Worm (Caenorhabditis elegans) whole organism, L4 larva: ENCODE results near the gene C06G1.1.

ENCODE experiments used
- F37D6.2 ChIP-seq: sonication (generic microtip); optimal IDR thresholded peaks from 2 replicates; lab custom pipeline; 2016; ENCODE audit warnings: mild to moderate bottlenecking, missing genetic modification characterization, missing compliant biosample characterization
- T20F7.1 ChIP-seq: fragments of 200-800 bp; sonication (Bioruptor generic); optimal IDR thresholded peaks from 2 replicates; lab custom pipeline; 2018; ENCODE audit warnings: mild to moderate bottlenecking, missing genetic modification characterization, missing compliant biosample characterization
- Y105C5A.15 ChIP-seq: fragments of 200-800 bp; sonication (Bioruptor generic); IDR thresholded peaks from 2 replicates; pipeline ENCODE4 v1.3.6; 2022; ENCODE audit warnings: missing genetic modification characterization, missing compliant biosample characterization
- Y48G9A.11 ChIP-seq: fragments of 200-800 bp; sonication (Bioruptor generic); IDR thresholded peaks from 2 replicates; pipeline ENCODE4 v1.3.6; 2022; ENCODE audit warnings: missing genetic modification reagents, missing genetic modification characterization, missing compliant biosample characterization
- ZK337.2 ChIP-seq: fragments of 200-800 bp; sonication (Bioruptor generic); IDR thresholded peaks from 2 replicates; pipeline ENCODE4 v1.3.6; 2022; ENCODE audit warnings: missing genetic modification reagents, missing genetic modification characterization, missing compliant biosample characterization
- arid-1 ChIP-seq: fragments of 200-800 bp; sonication (Bioruptor generic); conservative IDR thresholded peaks from 2 replicates; pipeline ENCODE4 v1.3.6; 2022; ENCODE audit warnings: missing genetic modification reagents, missing genetic modification characterization, missing compliant biosample characterization
- ceh-20 ChIP-seq: fragments of 200-800 bp; sonication (Bioruptor generic); IDR thresholded peaks from 2 replicates; pipeline ENCODE4 v1.3.6; 2022; ENCODE audit warnings: missing genetic modification reagents, missing genetic modification characterization, missing compliant biosample characterization
- ceh-44 ChIP-seq: fragments of 200-800 bp; sonication (Bioruptor generic); IDR thresholded peaks from 2 replicates; pipeline ENCODE4 v1.3.6; 2022; ENCODE audit warnings: missing genetic modification reagents, missing genetic modification characterization, missing compliant biosample characterization
- ceh-62 ChIP-seq: sonication (generic microtip); optimal IDR thresholded peaks from 2 replicates; lab custom pipeline; 2017; ENCODE audit warnings: missing biosample characterization, missing genetic modification characterization
- ceh-82 ChIP-seq: sonication (generic microtip); optimal IDR thresholded peaks from 2 replicates; lab custom pipeline; 2017; ENCODE audit warnings: missing biosample characterization, missing genetic modification characterization
- cey-2 ChIP-seq: sonication (generic microtip); optimal IDR thresholded peaks from 3 replicates; lab custom pipeline; 2017; ENCODE audit warnings: missing genetic modification characterization, mild to moderate bottlenecking, missing compliant biosample characterization, antibody characterized with exemption, borderline replicate concordance; ENCODE audit not compliant: insufficient read depth
- daf-16 ChIP-seq, 3 experiments: sonication (generic microtip); optimal IDR thresholded peaks; 2 replicates each; lab custom pipeline; 2016 to 2017; ENCODE audit warnings: missing genetic modification characterization in 3 of 3, missing genetic modification reagents in 3 of 3, mild to moderate bottlenecking in 2 of 3, missing compliant biosample characterization in 2 of 3, missing biosample characterization in 1 of 3, moderate library complexity in 1 of 3
- daf-8 ChIP-seq: fragments of 200-800 bp; sonication (Bioruptor generic); IDR thresholded peaks from 2 replicates; pipeline ENCODE4 v1.3.6; 2022; ENCODE audit warnings: missing genetic modification characterization, missing compliant biosample characterization
- dmd-6 ChIP-seq: fragments of 200-800 bp; sonication (Bioruptor generic); IDR thresholded peaks from 2 replicates; pipeline ENCODE4 v1.3.6; 2022; ENCODE audit warnings: missing genetic modification reagents, missing genetic modification characterization, missing compliant biosample characterization
- dmd-8 ChIP-seq: fragments of 200-800 bp; sonication (Bioruptor generic); IDR thresholded peaks from 2 replicates; pipeline ENCODE4 v1.3.6; 2022; ENCODE audit warnings: missing genetic modification characterization, missing compliant biosample characterization
- dve-1 ChIP-seq: sonication (generic microtip); optimal IDR thresholded peaks from 2 replicates; lab custom pipeline; 2017; ENCODE audit warnings: antibody characterized with exemption, mild to moderate bottlenecking, missing genetic modification characterization, missing compliant biosample characterization; ENCODE audit not compliant: insufficient read depth
- egl-43 ChIP-seq: fragments of 200-800 bp; sonication (Bioruptor generic); IDR thresholded peaks from 2 replicates; pipeline ENCODE4 v1.3.6; 2022; ENCODE audit warnings: missing genetic modification reagents, missing genetic modification characterization, missing compliant biosample characterization
- fkh-10 ChIP-seq: fragments of 150-350 bp; optimal IDR thresholded peaks from 2 replicates; lab custom pipeline; 2014; ENCODE audit warnings: missing biosample characterization, missing genetic modification reagents, missing genetic modification characterization
- fos-1 ChIP-seq: fragments of 150-350 bp; optimal IDR thresholded peaks from 2 replicates; lab custom pipeline; 2014; ENCODE audit warnings: missing biosample characterization, missing genetic modification characterization
- jun-1 ChIP-seq: fragments of 150-350 bp; optimal IDR thresholded peaks from 2 replicates; lab custom pipeline; 2014; ENCODE audit warnings: missing biosample characterization, missing genetic modification reagents, missing genetic modification characterization
- lim-7 ChIP-seq: fragments of 200-800 bp; sonication (Bioruptor generic); IDR thresholded peaks from 2 replicates; pipeline ENCODE4 v1.3.6; 2022; ENCODE audit warnings: missing genetic modification characterization, missing compliant biosample characterization
- lin-13 ChIP-seq: fragments of 150-350 bp; optimal IDR thresholded peaks from 2 replicates; lab custom pipeline; 2014; ENCODE audit warnings: missing biosample characterization, missing genetic modification reagents, missing genetic modification characterization
- lin-15B ChIP-seq: fragments of 150-350 bp; sonication (generic microtip); optimal IDR thresholded peaks from 3 replicates; lab custom pipeline; 2014; ENCODE audit warnings: missing biosample characterization, missing genetic modification characterization
- lin-38 ChIP-seq: fragments of 200-800 bp; sonication (Bioruptor generic); IDR thresholded peaks from 2 replicates; pipeline ENCODE4 v1.3.6; 2022; ENCODE audit warnings: missing genetic modification reagents, missing genetic modification characterization, missing compliant biosample characterization
- lsy-2 ChIP-seq, 2 experiments: fragments of 150-350 bp in 1 of 2; sonication (generic microtip) in 1 of 2; optimal IDR thresholded peaks; 2 replicates each; lab custom pipeline; 2014 to 2017; ENCODE audit warnings: missing biosample characterization in 2 of 2, missing genetic modification characterization in 2 of 2
- madf-5 ChIP-seq, 2 experiments: fragments of 200-800 bp; sonication (Bioruptor generic); IDR thresholded peaks; 2 replicates each; pipeline ENCODE4 v1.3.6; 2022; ENCODE audit warnings: missing compliant biosample characterization in 2 of 2, missing genetic modification characterization in 2 of 2
- mdl-1 ChIP-seq, 2 experiments: fragments of 150-350 bp in 1 of 2; sonication (generic microtip) in 1 of 2; optimal IDR thresholded peaks; 2 replicates each; lab custom pipeline; 2014 to 2017; ENCODE audit warnings: missing biosample characterization in 2 of 2, missing genetic modification characterization in 2 of 2
- mdt-29 ChIP-seq: fragments of 200-800 bp; sonication (Bioruptor generic); IDR thresholded peaks from 2 replicates; pipeline ENCODE4 v1.3.6; 2022; ENCODE audit warnings: missing genetic modification reagents, missing genetic modification characterization, missing compliant biosample characterization
- nhr-10 ChIP-seq: fragments of 150-350 bp; optimal IDR thresholded peaks from 2 replicates; lab custom pipeline; 2014; ENCODE audit warnings: missing biosample characterization, missing genetic modification characterization
- nhr-102 ChIP-seq: sonication (generic microtip); optimal IDR thresholded peaks from 2 replicates; lab custom pipeline; 2016; ENCODE audit warnings: mild to moderate bottlenecking, missing genetic modification characterization, moderate library complexity, missing compliant biosample characterization
- nhr-111 ChIP-seq: fragments of 200-800 bp; sonication (Bioruptor generic); optimal IDR thresholded peaks from 2 replicates; lab custom pipeline; 2018; ENCODE audit warnings: mild to moderate bottlenecking, missing genetic modification characterization, missing compliant biosample characterization
- nhr-237 ChIP-seq: sonication (generic microtip); optimal IDR thresholded peaks from 2 replicates; lab custom pipeline; 2017; ENCODE audit warnings: missing biosample characterization, missing genetic modification characterization
- nhr-41 ChIP-seq: fragments of 200-800 bp; sonication (Bioruptor generic); IDR thresholded peaks from 2 replicates; pipeline ENCODE4 v1.3.6; 2022; ENCODE audit warnings: missing genetic modification reagents, missing genetic modification characterization, missing compliant biosample characterization
- nhr-48 ChIP-seq: sonication (generic microtip); optimal IDR thresholded peaks from 2 replicates; lab custom pipeline; 2016; ENCODE audit warnings: mild to moderate bottlenecking, missing genetic modification characterization, missing compliant biosample characterization
- nhr-76 ChIP-seq: fragments of 150-350 bp; optimal IDR thresholded peaks from 2 replicates; lab custom pipeline; 2014; ENCODE audit warnings: missing biosample characterization, missing genetic modification characterization
- saeg-2 ChIP-seq: fragments of 200-800 bp; sonication (Bioruptor generic); IDR thresholded peaks from 2 replicates; pipeline ENCODE4 v1.3.6; 2022; ENCODE audit warnings: missing genetic modification reagents, missing genetic modification characterization, missing compliant biosample characterization
- snpc-1.2 ChIP-seq: fragments of 200-800 bp; sonication (Bioruptor generic); IDR thresholded peaks from 2 replicates; pipeline ENCODE4 v1.3.6; 2022; ENCODE audit warnings: missing genetic modification reagents, missing genetic modification characterization, missing compliant biosample characterization
- spr-1 ChIP-seq: sonication (generic microtip); optimal IDR thresholded peaks from 2 replicates; lab custom pipeline; 2016; ENCODE audit warnings: mild to moderate bottlenecking, missing genetic modification characterization, missing compliant biosample characterization
- tag-97 ChIP-seq: fragments of 200-800 bp; sonication (Bioruptor generic); IDR thresholded peaks from 2 replicates; pipeline ENCODE4 v1.3.6; 2022; ENCODE audit warnings: missing genetic modification characterization, missing compliant biosample characterization
- unc-130 ChIP-seq: sonication (generic microtip); optimal IDR thresholded peaks from 2 replicates; lab custom pipeline; 2016; ENCODE audit warnings: missing genetic modification reagents, missing genetic modification characterization, missing compliant biosample characterization
- unc-62 ChIP-seq, 3 experiments: fragments of 150-350 bp in 1 of 3; sonication (generic microtip); optimal IDR thresholded peaks in 2 of 3; peaks in 1 of 3; 1 replicate in 1 of 3; 2 replicates in 2 of 3; lab custom pipeline; 2014 to 2017; ENCODE audit warnings: missing biosample characterization in 3 of 3, missing genetic modification characterization in 3 of 3, missing genetic modification reagents in 3 of 3, missing genotype in 1 of 3
- zfp-2 ChIP-seq: sonication (generic microtip); optimal IDR thresholded peaks from 2 replicates; lab custom pipeline; 2016; ENCODE audit warnings: mild to moderate bottlenecking, missing genetic modification characterization, missing compliant biosample characterization
- zfp-3 ChIP-seq: fragments of 200-800 bp; sonication (Bioruptor generic); conservative IDR thresholded peaks from 2 replicates; pipeline ENCODE4 v1.3.6; 2022; ENCODE audit warnings: missing genetic modification reagents, missing genetic modification characterization, missing compliant biosample characterization
- zip-2 ChIP-seq: fragments of 150-350 bp; optimal IDR thresholded peaks from 2 replicates; lab custom pipeline; 2014; ENCODE audit warnings: missing biosample characterization, missing genetic modification characterization
- ztf-7 ChIP-seq: fragments of 150-350 bp; optimal IDR thresholded peaks from 2 replicates; lab custom pipeline; 2014; ENCODE audit warnings: missing biosample characterization, missing genetic modification characterization

C06G1.1 gene

ce11 chrX:16618129-16618525 is 15.0 kb upstream of the C06G1.1 start (continued):
- TF ChIP-seq daf-16 (GFP tag; optimal IDR thresholded peaks at IDR 0.05; lab: Kevin White, UChicago) (peak in 1 of 2 experiments; percentile 29), daf-16 (tag; optimal IDR thresholded peaks at IDR 0.05; lab: Kevin White, UChicago) (no peak), daf-8 (GFP tag; lab: Robert Waterston, UW) (no peak), nhr-48 (no peak), mdt-29 (GFP tag; lab: Robert Waterston, UW) (0 out of 2 replicates have a peak, but pooled peaks have one; percentile 13)
- TF ChIP-seq, all 104 proteins: peak for 18

- TF ChIP-seq cey-2 (tag; lab: Kevin White, UChicago), result no peak
- no peak for TF ChIP-seq madf-5 (GFP tag; IDR thresholded peaks at IDR 0.05; lab: Robert Waterston, UW)
- no peak for TF ChIP-seq mdt-29 (GFP tag; lab: Robert Waterston, UW)
- TF ChIP-seq snpc-1.2 (GFP tag; lab: Robert Waterston, UW), result no peak
- no peak for TF ChIP-seq unc-62 (GFP tag; optimal IDR thresholded peaks at IDR 0.05 in 1 of 2; lab: Kevin White, UChicago)
- no peak for TF ChIP-seq unc-62 (tag; optimal IDR thresholded peaks at IDR 0.05; lab: Kevin White, UChicago)
- no peak for TF ChIP-seq nhr-111 (GFP tag; lab: Kevin White, UChicago)
- TF ChIP-seq dmd-6 (GFP tag; lab: Robert Waterston, UW), result no peak
- TF ChIP-seq lim-7, result no peak
- TF ChIP-seq ceh-44, result no peak
- TF ChIP-seq ceh-62, result no peak
- no peak for TF ChIP-seq nhr-10
Measured at ce11 chrX:16618727-16619126, 14.4 kb upstream of the C06G1.1 start.

ce11 chrX:16619158-16619557 is 14.0 kb upstream of the C06G1.1 start:
- TF ChIP-seq lin-15B (tag; lab: Kevin White, UChicago), result no peak
- TF ChIP-seq Y105C5A.15 (GFP tag; lab: Robert Waterston, UW), result 0 out of 2 replicates have a peak, but pooled peaks have one; percentile 15
- TF ChIP-seq lin-13 (GFP tag; lab: Kevin White, UChicago), result peak; percentile 53
- peak; percentile 54 for TF ChIP-seq unc-130
- TF ChIP-seq dmd-6 (GFP tag; lab: Robert Waterston, UW), result peak; percentile 35
- TF ChIP-seq ceh-20, result peak; percentile 59; the same call in 1 of the 2 replicates
- TF ChIP-seq nhr-102 (tag; lab: Kevin White, UChicago), result peak; percentile 32
- no peak for TF ChIP-seq ceh-62
- no peak for TF ChIP-seq mdl-1 (tag; optimal IDR thresholded peaks at IDR 0.05; lab: Kevin White, UChicago)
- TF ChIP-seq zfp-2 (tag; lab: Kevin White, UChicago), result no peak
- TF ChIP-seq ztf-7 (tag; lab: Kevin White, UChicago), result peak; percentile 13
- peak; percentile 75; the same call in 1 of the 2 replicates for TF ChIP-seq dmd-8
- peak; percentile 83 for TF ChIP-seq snpc-1.2 (GFP tag; lab: Robert Waterston, UW)
- no peak for TF ChIP-seq nhr-237 (tag; lab: Kevin White, UChicago)
- no peak for TF ChIP-seq jun-1 (tag; lab: Kevin White, UChicago)
- peak; percentile 84 for TF ChIP-seq lim-7
- peak; percentile 71 for TF ChIP-seq lin-38 (GFP tag; lab: Robert Waterston, UW)
- TF ChIP-seq zip-2 (tag; lab: Kevin White, UChicago), result no peak
- TF ChIP-seq madf-5 (GFP tag; IDR thresholded peaks at IDR 0.05; lab: Robert Waterston, UW), result peak in 1 of 2 experiments; percentile 78; a peak in 1 of 4 replicates
- no peak for TF ChIP-seq daf-8 (GFP tag; lab: Robert Waterston, UW)
- peak; percentile 15 for TF ChIP-seq spr-1 (tag; lab: Kevin White, UChicago)
- TF ChIP-seq nhr-10, result no peak
- TF ChIP-seq ceh-82 (tag; lab: Kevin White, UChicago), result no peak
- TF ChIP-seq F37D6.2, result no peak
- TF ChIP-seq Y48G9A.11 (GFP tag; lab: Robert Waterston, UW), result peak; percentile 55
- TF ChIP-seq egl-43, result peak; percentile 88
- peak; percentile 64; the same call in 1 of the 2 replicates for TF ChIP-seq nhr-41 (GFP tag; lab: Robert Waterston, UW)
- no peak for TF ChIP-seq lsy-2 (tag; optimal IDR thresholded peaks at IDR 0.05; lab: Kevin White, UChicago)
- TF ChIP-seq fos-1 (tag; lab: Kevin White, UChicago), result no peak
- no peak for TF ChIP-seq ZK337.2 (GFP tag; lab: Robert Waterston, UW)
- TF ChIP-seq nhr-76 (tag; lab: Kevin White, UChicago), result no peak
- TF ChIP-seq fkh-10, result no peak
- no peak for TF ChIP-seq zfp-3
- 0 out of 2 replicates have a peak, but pooled peaks have one; percentile 11 for TF ChIP-seq mdt-29 (GFP tag; lab: Robert Waterston, UW)
- TF ChIP-seq tag-97 (GFP tag; lab: Robert Waterston, UW), result no peak
- peak; percentile 49 for TF ChIP-seq dve-1 (tag; lab: Kevin White, UChicago)
- TF ChIP-seq arid-1 (GFP tag; lab: Robert Waterston, UW), result peak; percentile 67; the same call in 1 of the 2 replicates
- peak; percentile 51 for TF ChIP-seq nhr-48
- TF ChIP-seq saeg-2 (GFP tag; lab: Robert Waterston, UW), result no peak
- TF ChIP-seq T20F7.1 (GFP tag; lab: Kevin White, UChicago), result no peak
